Worm (Caenorhabditis elegans): ENCODE data around the gene ssq-2.
A peak's percentile ranks its signal among the peaks of the same experiment; 100 is the strongest.

The ssq-2 gene

DNA sequence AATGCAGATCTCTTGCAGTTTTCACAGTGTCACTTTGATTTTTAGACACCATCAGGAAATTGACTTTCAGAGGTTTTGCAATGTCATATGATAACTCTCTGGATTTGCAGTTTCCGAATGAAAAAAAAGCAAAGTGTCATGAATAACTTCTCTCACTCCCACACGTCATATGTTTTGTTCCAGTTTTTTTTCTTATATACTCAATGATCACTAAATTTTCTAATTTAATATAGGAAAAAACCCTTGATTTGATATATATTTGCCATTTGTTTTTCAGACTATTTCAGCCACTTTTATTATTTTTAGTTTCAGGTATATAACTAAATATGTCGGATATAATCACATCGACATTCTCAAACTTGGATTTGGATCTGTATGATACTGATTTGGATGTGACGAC lies 41.5 kb downstream of the ssq-2 start, which contains the start of gene C09B9.1:
Gene C09B9.1, plus strand, starts transcription at position 301 of the 400 bp plus-strand sequence.
- no peak for TF ChIP-seq mep-1 (tag; optimal IDR thresholded peaks at IDR 0.05)
- TF ChIP-seq elt-1 (tag; optimal IDR thresholded peaks at IDR 0.05; ENCODE audit: borderline replicate concordance, insufficient read depth), result no peak
- no peak for TF ChIP-seq unc-39 (tag; optimal IDR thresholded peaks at IDR 0.05)
- TF ChIP-seq ceh-83 (GFP tag; optimal IDR thresholded peaks at IDR 0.05), result no peak
- no peak for TF ChIP-seq nhr-76 (tag; optimal IDR thresholded peaks at IDR 0.05)
- TF ChIP-seq ceh-39 (tag; optimal IDR thresholded peaks at IDR 0.05), result no peak
- TF ChIP-seq pha-4 (tag; optimal IDR thresholded peaks at IDR 0.05), result no peak
- TF ChIP-seq mls-2 (tag; optimal IDR thresholded peaks at IDR 0.05), result no peak
- TF ChIP-seq cnd-1 (tag; optimal IDR thresholded peaks at IDR 0.05), result no peak
- no peak for TF ChIP-seq ces-1 (GFP tag; optimal IDR thresholded peaks at IDR 0.05)
- no peak for TF ChIP-seq ceh-43 (GFP tag; optimal IDR thresholded peaks at IDR 0.05)
- no peak for TF ChIP-seq tbx-8 (GFP tag; optimal IDR thresholded peaks at IDR 0.05)
- TF ChIP-seq sptf-1 (tag; optimal IDR thresholded peaks at IDR 0.05), result no peak
- TF ChIP-seq snpc-4 (tag; optimal IDR thresholded peaks at IDR 0.05), result no peak
- TF ChIP-seq mab-5 (tag; optimal IDR thresholded peaks at IDR 0.05), result no peak
- TF ChIP-seq hlh-1 (tag; optimal IDR thresholded peaks at IDR 0.05), result no peak
- TF ChIP-seq unc-120 (tag; optimal IDR thresholded peaks at IDR 0.05; ENCODE audit: poor library complexity, severe bottlenecking), result no peak
- TF ChIP-seq ztf-11 (tag; optimal IDR thresholded peaks at IDR 0.05), result no peak
- no peak for TF ChIP-seq sem-2 (GFP tag; optimal IDR thresholded peaks at IDR 0.05)

DNA sequence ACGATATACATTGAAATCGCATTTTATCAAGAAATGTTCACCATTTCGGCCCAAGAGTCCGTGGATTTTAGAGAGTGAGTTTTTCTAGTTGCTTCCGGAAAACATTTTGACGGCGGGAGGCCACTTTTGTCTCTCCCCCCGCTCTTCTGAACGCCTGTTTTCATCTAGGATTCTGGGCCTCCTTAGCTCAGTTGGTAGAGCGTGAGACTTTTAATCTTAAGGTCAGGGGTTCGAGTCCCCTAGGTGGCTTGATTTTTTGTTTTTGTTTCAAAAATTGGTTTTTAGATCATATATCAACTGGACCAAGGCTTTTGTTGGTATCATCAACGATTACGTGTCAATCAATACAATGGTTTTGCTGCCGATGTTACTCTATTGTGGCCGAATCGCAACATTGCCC lies 42.8 kb downstream of the ssq-2 start:
- TF ChIP-seq ceh-83 (GFP tag; optimal IDR thresholded peaks at IDR 0.05) (peak; percentile 79), unc-39 (tag; optimal IDR thresholded peaks at IDR 0.05) (no peak), ztf-11 (tag; optimal IDR thresholded peaks at IDR 0.05) (no peak)

DNA sequence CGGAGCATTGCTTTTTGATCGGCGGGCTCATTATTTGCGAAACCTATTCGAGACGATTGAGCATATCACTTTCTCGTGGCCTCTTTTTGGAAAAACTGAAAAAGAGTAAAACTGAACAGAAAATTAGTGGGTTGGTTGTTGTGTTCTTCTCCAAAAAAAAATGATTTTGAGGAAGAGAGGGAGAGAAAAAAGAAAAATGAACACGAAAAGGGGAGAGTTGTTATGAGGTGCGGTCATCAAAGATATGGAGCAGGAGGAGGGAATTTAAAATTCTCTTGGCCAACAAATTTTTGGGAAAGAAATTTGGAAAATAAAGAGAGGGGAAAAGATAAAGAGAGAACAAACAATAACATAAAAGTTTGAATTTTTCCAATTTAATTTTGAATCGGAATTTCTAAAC lies 49.4 kb downstream of the ssq-2 start, which contains the start of gene hot-9:
Gene hot-9, minus strand, starts transcription at position 101 of the 400 bp plus-strand sequence.
- TF ChIP-seq ceh-39 (tag; optimal IDR thresholded peaks at IDR 0.05) (no peak), sptf-1 (tag; optimal IDR thresholded peaks at IDR 0.05) (no peak), elt-1 (tag; optimal IDR thresholded peaks at IDR 0.05; ENCODE audit: borderline replicate concordance, insufficient read depth) (no peak), nhr-237 (tag; optimal IDR thresholded peaks at IDR 0.05) (no peak), sem-2 (GFP tag; optimal IDR thresholded peaks at IDR 0.05) (no peak), hlh-1 (tag; optimal IDR thresholded peaks at IDR 0.05) (no peak), drap-1 (GFP tag; optimal IDR thresholded peaks at IDR 0.05) (no peak), blmp-1 (tag; optimal IDR thresholded peaks at IDR 0.05) (no peak), lin-32 (GFP tag; optimal IDR thresholded peaks at IDR 0.05) (no peak), ces-1 (GFP tag; optimal IDR thresholded peaks at IDR 0.05) (no peak), nhr-28 (tag; optimal IDR thresholded peaks at IDR 0.05) (no peak), pha-4 (tag; optimal IDR thresholded peaks at IDR 0.05) (no peak), tbx-8 (GFP tag; optimal IDR thresholded peaks at IDR 0.05) (no peak), mab-5 (tag; optimal IDR thresholded peaks at IDR 0.05) (no peak), ceh-83 (GFP tag; optimal IDR thresholded peaks at IDR 0.05) (no peak), bed-3 (GFP tag; optimal IDR thresholded peaks at IDR 0.05) (no peak), ceh-43 (GFP tag; optimal IDR thresholded peaks at IDR 0.05) (no peak), elt-3 (tag; optimal IDR thresholded peaks at IDR 0.05) (no peak), flh-1 (GFP tag; optimal IDR thresholded peaks at IDR 0.05) (no peak), lin-13 (tag; optimal IDR thresholded peaks at IDR 0.05) (no peak)

Measured in whole organism, mixed stage, embryonic.